Worm (Caenorhabditis elegans) whole organism, midembryonic: ENCODE measurements around the gene rpy-1.

Source experiments
- T22C8.4 ChIP-seq: fragments of 200-800 bp; sonication (Bioruptor generic); IDR thresholded peaks from 2 replicates; pipeline ENCODE4 v1.3.6; 2022; ENCODE audit warnings: missing genetic modification characterization, missing compliant biosample characterization
- cog-1 ChIP-seq: sonication (generic microtip); optimal IDR thresholded peaks from 2 replicates; lab custom pipeline; 2016; ENCODE audit warnings: missing genetic modification characterization, missing compliant biosample characterization
- flt-1 ChIP-seq: fragments of 200-800 bp; sonication (Bioruptor generic); IDR thresholded peaks from 2 replicates; pipeline ENCODE4 v1.3.6; 2022; ENCODE audit warnings: missing genetic modification characterization, missing compliant biosample characterization
- ref-1 ChIP-seq: fragments of 200-800 bp; sonication (Bioruptor generic); conservative IDR thresholded peaks from 2 replicates; pipeline ENCODE4 v1.3.6; 2022; ENCODE audit warnings: missing genetic modification reagents, missing genetic modification characterization, missing compliant biosample characterization
- tab-1 ChIP-seq: fragments of 200-800 bp; sonication (Bioruptor generic); IDR thresholded peaks from 2 replicates; pipeline ENCODE4 v1.3.6; 2022; ENCODE audit warnings: missing genetic modification characterization, missing compliant biosample characterization
- ztf-23 ChIP-seq: fragments of 200-800 bp; sonication (Bioruptor generic); IDR thresholded peaks from 2 replicates; pipeline ENCODE4 v1.3.6; 2022; ENCODE audit warnings: missing genetic modification reagents, missing genetic modification characterization, missing compliant biosample characterization

ce11 chrII:6705593-6706228, at the start of gene rpy-1:
- TF ChIP-seq flt-1 (GFP tag; lab: Robert Waterston, UW) (no peak), T22C8.4 (no peak), tab-1 (no peak), ref-1 (no peak), cog-1 (tag; lab: Kevin White, UChicago) (no peak), ztf-23 (GFP tag; lab: Robert Waterston, UW) (no peak)
